Worm (Caenorhabditis elegans) whole organism, early embryonic: Measurements from ENCODE around the gene lea-1.

Experiments used
- B0310.2 ChIP-seq: sonication (generic microtip); optimal IDR thresholded peaks from 2 replicates; lab custom pipeline; 2016; ENCODE audit warnings: mild to moderate bottlenecking, missing genetic modification characterization, missing compliant biosample characterization
- F13C5.2 ChIP-seq: sonication (generic microtip); optimal IDR thresholded peaks from 2 replicates; lab custom pipeline; 2017; ENCODE audit warnings: mild to moderate bottlenecking, missing genetic modification characterization, inconsistent platforms, missing compliant biosample characterization
- ama-1 ChIP-seq: fragments of 150-350 bp; optimal IDR thresholded peaks from 2 replicates; lab custom pipeline; 2014
- ceh-13 ChIP-seq: fragments of 200-800 bp; sonication (Bioruptor generic); optimal IDR thresholded peaks from 2 replicates; lab custom pipeline; 2018; ENCODE audit warnings: mild to moderate bottlenecking, missing genetic modification characterization, missing compliant biosample characterization
- flt-1 ChIP-seq: fragments of 200-800 bp; sonication (Bioruptor generic); IDR thresholded peaks from 2 replicates; pipeline ENCODE4 v1.3.6; 2022; ENCODE audit warnings: missing genetic modification characterization, missing compliant biosample characterization
- hmg-4 ChIP-seq: fragments of 200-800 bp; sonication (Bioruptor generic); optimal IDR thresholded peaks from 2 replicates; lab custom pipeline; 2018; ENCODE audit warnings: mild to moderate bottlenecking, missing genetic modification characterization, missing compliant biosample characterization
- hnd-1 ChIP-seq: sonication (generic microtip); optimal IDR thresholded peaks from 2 replicates; lab custom pipeline; 2016; ENCODE audit warnings: missing genetic modification characterization, missing compliant biosample characterization
- pes-1 ChIP-seq: fragments of 200-800 bp; sonication (Bioruptor generic); IDR thresholded peaks from 2 replicates; pipeline ENCODE4 v1.3.6; 2022; ENCODE audit warnings: missing genetic modification reagents, missing genetic modification characterization, missing compliant biosample characterization
- scrt-1 ChIP-seq: fragments of 200-800 bp; sonication (Bioruptor generic); IDR thresholded peaks from 2 replicates; pipeline ENCODE4 v1.3.6; 2022; ENCODE audit warnings: missing genetic modification characterization, missing compliant biosample characterization
- tbx-11 ChIP-seq: fragments of 200-800 bp; sonication (Bioruptor generic); IDR thresholded peaks from 2 replicates; pipeline ENCODE4 v1.3.6; 2022; ENCODE audit warnings: missing genetic modification characterization, missing compliant biosample characterization
- tbx-37 ChIP-seq: fragments of 200-800 bp; sonication (Bioruptor generic); conservative IDR thresholded peaks from 2 replicates; pipeline ENCODE4 v1.3.6; 2022; ENCODE audit warnings: missing genetic modification reagents, missing genetic modification characterization, missing compliant biosample characterization

The lea-1 gene

ce11 chrV:10070541-10070940, 58.8 kb downstream of the lea-1 start, which contains the start of gene nhr-192:
nhr-192 (minus strand) TSS chrV:10070641.
- TF ChIP-seq scrt-1 (GFP tag; lab: Robert Waterston, UW) (no peak), F13C5.2 (no peak), hmg-4 (GFP tag; lab: Kevin White, UChicago) (no peak), tbx-37 (GFP tag; lab: Robert Waterston, UW) (no peak), B0310.2 (tag; lab: Kevin White, UChicago) (no peak), hnd-1 (tag; lab: Kevin White, UChicago) (no peak), pes-1 (no peak), tbx-11 (GFP tag; lab: Robert Waterston, UW) (no peak), ama-1 (lab: Kevin White, UChicago) (no peak)

ce11 chrV:10072721-10073120, 61.0 kb downstream of the lea-1 start:
- TF ChIP-seq B0310.2 (tag; lab: Kevin White, UChicago), result no peak
- TF ChIP-seq F13C5.2, result no peak
- no peak for TF ChIP-seq flt-1 (GFP tag; lab: Robert Waterston, UW)

ce11 chrV:10073793-10074192, 62.1 kb downstream of the lea-1 start, which contains the start of gene F57A8.6:
F57A8.6 (minus strand) TSS chrV:10073893.
- TF ChIP-seq tbx-11 (GFP tag; lab: Robert Waterston, UW), result no peak
- no peak for TF ChIP-seq hnd-1 (tag; lab: Kevin White, UChicago)
- TF ChIP-seq ama-1 (lab: Kevin White, UChicago), result no peak
- no peak for TF ChIP-seq pes-1

ce11 chrV:10075441-10075840, 63.7 kb downstream of the lea-1 start, which contains the start of gene F57A8.7:
F57A8.7 (plus strand) TSS chrV:10075741.
- TF ChIP-seq flt-1 (GFP tag; lab: Robert Waterston, UW) (no peak), ceh-13 (GFP tag; lab: Kevin White, UChicago) (no peak)
